Fruit fly (Drosophila melanogaster): ENCODE results near the gene COX5BL.

COX5BL gene

dm6 chr2L:6561463-6562357, 2.5 kb downstream of the COX5BL start, which contains the start of the genes Trmt6 and Ent2 (continued):
- peak; percentile 91 for TF ChIP-seq CG4282 (GFP tag; optimal IDR thresholded peaks at IDR 0.05)
- peak; percentile 92 for TF ChIP-seq sr (GFP tag; IDR thresholded peaks at IDR 0.05)
- TF ChIP-seq ci (GFP tag; IDR thresholded peaks at IDR 0.05) = peak; percentile 98
- peak in 1 of 2 experiments; percentile 88 for TF ChIP-seq Eip74EF (GFP tag; optimal IDR thresholded peaks at IDR 0.05)
- TF ChIP-seq CG2202 (tag; optimal IDR thresholded peaks at IDR 0.05) = peak; percentile 77
- peak; percentile 94 for TF ChIP-seq CG2712 (tag; optimal IDR thresholded peaks at IDR 0.05)
- TF ChIP-seq lilli (GFP tag; optimal IDR thresholded peaks at IDR 0.05) = peak; percentile 97
- TF ChIP-seq ap (GFP tag; IDR thresholded peaks at IDR 0.05) = peak; percentile 96
- no peak for TF ChIP-seq CG2129 (GFP tag; IDR thresholded peaks at IDR 0.05; ENCODE audit: partially characterized antibody)
- peak; percentile 77 for TF ChIP-seq Adf1 (GFP tag; IDR thresholded peaks at IDR 0.05)
- peak; percentile 58 for TF ChIP-seq stwl (tag; optimal IDR thresholded peaks at IDR 0.05)
- peak; percentile 27 for TF ChIP-seq bigmax (GFP tag; optimal IDR thresholded peaks at IDR 0.05)
- TF ChIP-seq CG12104 (GFP tag; optimal IDR thresholded peaks at IDR 0.05) = peak; percentile 85
- TF ChIP-seq psq (GFP tag; optimal IDR thresholded peaks at IDR 0.05) = peak; percentile 83
- peak; percentile 92 for TF ChIP-seq CG3995 (GFP tag; optimal IDR thresholded peaks at IDR 0.05)
- TF ChIP-seq Ptx1 (GFP tag; IDR thresholded peaks at IDR 0.05) = peak; percentile 99
- TF ChIP-seq CG12769 (tag; optimal IDR thresholded peaks at IDR 0.05) = peak; percentile 98
- peak; percentile 90 for TF ChIP-seq Dek (tag; optimal IDR thresholded peaks at IDR 0.05)
- TF ChIP-seq CG2678 (tag; optimal IDR thresholded peaks at IDR 0.05) = peak; percentile 96
- peak; percentile 98 for TF ChIP-seq Aef1 (GFP tag; IDR thresholded peaks at IDR 0.05)
- TF ChIP-seq CG3838 (GFP tag; optimal IDR thresholded peaks at IDR 0.05) = peak; percentile 89
- no peak for TF ChIP-seq h (optimal IDR thresholded peaks at IDR 0.05)
- peak; percentile 71 for TF ChIP-seq Lhr (GFP tag; optimal IDR thresholded peaks at IDR 0.05)
- TF ChIP-seq CG31388 (GFP tag; optimal IDR thresholded peaks at IDR 0.05) = peak; percentile 80
- TF ChIP-seq mam (GFP tag; optimal IDR thresholded peaks at IDR 0.05) = peak; percentile 98
- TF ChIP-seq CG10959 (GFP tag; IDR thresholded peaks at IDR 0.05) = peak; percentile 94
- no peak for TF ChIP-seq hb (GFP tag; IDR thresholded peaks at IDR 0.05; ENCODE audit: partially characterized antibody)
- TF ChIP-seq lola (GFP tag; optimal IDR thresholded peaks at IDR 0.05) = peak in 1 of 3 experiments; percentile 87
- peak; percentile 97 for TF ChIP-seq Xrp1 (GFP tag; IDR thresholded peaks at IDR 0.05)
- peak; percentile 79 for TF ChIP-seq trem (tag; optimal IDR thresholded peaks at IDR 0.05)
- peak; percentile 87 for TF ChIP-seq CG18476 (GFP tag; optimal IDR thresholded peaks at IDR 0.05)
- TF ChIP-seq CG14860 (GFP tag; IDR thresholded peaks at IDR 0.05; ENCODE audit: partially characterized antibody) = no peak
- TF ChIP-seq gfzf (GFP tag; optimal IDR thresholded peaks at IDR 0.05) = peak; percentile 12
- no peak for TF ChIP-seq CG7745 (tag; optimal IDR thresholded peaks at IDR 0.05)
- TF ChIP-seq CG17612 (GFP tag; IDR thresholded peaks at IDR 0.05) = peak; percentile 94
- TF ChIP-seq pho (GFP tag; optimal IDR thresholded peaks at IDR 0.05) = peak; percentile 97
- peak; percentile 97 for TF ChIP-seq CG17328 (GFP tag; IDR thresholded peaks at IDR 0.05)
- peak; percentile 49 for TF ChIP-seq Dref (GFP tag; IDR thresholded peaks at IDR 0.05)
- peak; percentile 89 for TF ChIP-seq CG13296 (GFP tag; optimal IDR thresholded peaks at IDR 0.05)
- TF ChIP-seq CG7357 (GFP tag; IDR thresholded peaks at IDR 0.05) = peak; percentile 94
- TF ChIP-seq CG8478 (optimal IDR thresholded peaks at IDR 0.05) = no peak
- TF ChIP-seq dysf (GFP tag; IDR thresholded peaks at IDR 0.05) = peak; percentile 98
- peak; percentile 92 for TF ChIP-seq C15 (GFP tag; IDR thresholded peaks at IDR 0.05)
- TF ChIP-seq CG11398 (GFP tag; optimal IDR thresholded peaks at IDR 0.05) = peak; percentile 91
- peak; percentile 90 for TF ChIP-seq Max (GFP tag; optimal IDR thresholded peaks at IDR 0.05)
- TF ChIP-seq CG3726 (GFP tag; IDR thresholded peaks at IDR 0.05) = peak; percentile 97
- peak; percentile 98 for TF ChIP-seq ranshi (GFP tag; IDR thresholded peaks at IDR 0.05)
- TF ChIP-seq BEAF-32 (GFP tag; optimal IDR thresholded peaks at IDR 0.05) = peak; percentile 34
- peak; percentile 92 for TF ChIP-seq pum (GFP tag; optimal IDR thresholded peaks at IDR 0.05)
